Worm (Caenorhabditis elegans): Measurements from ENCODE around the gene nspe-1.

The nspe-1 gene

ce11 chrII:12617586-12617985 lies 3.1 kb downstream of the nspe-1 start, which contains the start of gene nspe-3:
Gene nspe-3, plus strand, starts transcription at chrII:12617886.
- no peak for TF ChIP-seq unc-62 (GFP tag; optimal IDR thresholded peaks at IDR 0.05)
- no peak for TF ChIP-seq ceh-83 (GFP tag; optimal IDR thresholded peaks at IDR 0.05)
- no peak for TF ChIP-seq nhr-28 (tag; optimal IDR thresholded peaks at IDR 0.05)
- no peak for TF ChIP-seq nhr-12 (tag; optimal IDR thresholded peaks at IDR 0.05)
- no peak for TF ChIP-seq sem-2 (GFP tag; optimal IDR thresholded peaks at IDR 0.05)
- no peak for TF ChIP-seq flh-1 (GFP tag; optimal IDR thresholded peaks at IDR 0.05)
- TF ChIP-seq hlh-1 (tag; optimal IDR thresholded peaks at IDR 0.05) = no peak
- TF ChIP-seq elt-1 (tag; optimal IDR thresholded peaks at IDR 0.05; ENCODE audit: borderline replicate concordance, insufficient read depth) = no peak

- TF ChIP-seq tbx-8 (GFP tag; optimal IDR thresholded peaks at IDR 0.05) = no peak
- TF ChIP-seq unc-39 (tag; optimal IDR thresholded peaks at IDR 0.05) = no peak
- TF ChIP-seq lin-13 (tag; optimal IDR thresholded peaks at IDR 0.05) = no peak
- no peak for TF ChIP-seq ceh-43 (GFP tag; optimal IDR thresholded peaks at IDR 0.05)
- no peak for TF ChIP-seq pha-4 (tag; optimal IDR thresholded peaks at IDR 0.05)
- TF ChIP-seq sem-2 (GFP tag; optimal IDR thresholded peaks at IDR 0.05) = no peak
- no peak for TF ChIP-seq lsy-2 (tag; optimal IDR thresholded peaks at IDR 0.05)
Measured at ce11 chrII:12616081-12616480, 4.6 kb downstream of the nspe-1 start, which contains the start of gene nspe-6. Gene nspe-6, minus strand, starts transcription at chrII:12616181.

- no peak for TF ChIP-seq ces-1 (GFP tag; optimal IDR thresholded peaks at IDR 0.05)
- no peak for TF ChIP-seq ceh-43 (GFP tag; optimal IDR thresholded peaks at IDR 0.05)
- TF ChIP-seq mab-5 (tag; optimal IDR thresholded peaks at IDR 0.05) = no peak
- no peak for TF ChIP-seq lin-13 (tag; optimal IDR thresholded peaks at IDR 0.05)
- TF ChIP-seq ceh-83 (GFP tag; optimal IDR thresholded peaks at IDR 0.05) = no peak
- no peak for TF ChIP-seq ceh-39 (tag; optimal IDR thresholded peaks at IDR 0.05)
- TF ChIP-seq lin-32 (GFP tag; optimal IDR thresholded peaks at IDR 0.05) = no peak
- TF ChIP-seq sptf-1 (tag; optimal IDR thresholded peaks at IDR 0.05) = no peak
- no peak for TF ChIP-seq pha-4 (tag; optimal IDR thresholded peaks at IDR 0.05)
- no peak for TF ChIP-seq blmp-1 (tag; optimal IDR thresholded peaks at IDR 0.05)
- no peak for TF ChIP-seq snpc-4 (tag; optimal IDR thresholded peaks at IDR 0.05)
- no peak for TF ChIP-seq nhr-237 (tag; optimal IDR thresholded peaks at IDR 0.05)
- no peak for TF ChIP-seq unc-62 (GFP tag; optimal IDR thresholded peaks at IDR 0.05)
- TF ChIP-seq M03D4.4 (tag; optimal IDR thresholded peaks at IDR 0.05) = no peak
Measured at ce11 chrII:12615413-12615812, 5.3 kb downstream of the nspe-1 start.

- TF ChIP-seq elt-1 (tag; optimal IDR thresholded peaks at IDR 0.05; ENCODE audit: borderline replicate concordance, insufficient read depth) (no peak), bed-3 (GFP tag; optimal IDR thresholded peaks at IDR 0.05) (no peak), ceh-39 (tag; optimal IDR thresholded peaks at IDR 0.05) (no peak), ceh-83 (GFP tag; optimal IDR thresholded peaks at IDR 0.05) (no peak)
Measured at ce11 chrII:12612218-12612617, 8.4 kb downstream of the nspe-1 start, which contains the start of gene nspe-4. Gene nspe-4, plus strand, starts transcription at chrII:12612518.

ce11 chrII:12608653-12609052 lies 12.0 kb downstream of the nspe-1 start, which contains the start of gene Y38E10A.9:
Gene Y38E10A.9, plus strand, starts transcription at chrII:12608953.
- TF ChIP-seq drap-1 (GFP tag; optimal IDR thresholded peaks at IDR 0.05) (no peak), sem-2 (GFP tag; optimal IDR thresholded peaks at IDR 0.05) (no peak), mls-2 (tag; optimal IDR thresholded peaks at IDR 0.05) (no peak), pha-4 (tag; optimal IDR thresholded peaks at IDR 0.05) (no peak), elt-1 (tag; optimal IDR thresholded peaks at IDR 0.05; ENCODE audit: borderline replicate concordance, insufficient read depth) (no peak), snpc-4 (tag; optimal IDR thresholded peaks at IDR 0.05) (no peak), cnd-1 (tag; optimal IDR thresholded peaks at IDR 0.05) (no peak), blmp-1 (tag; optimal IDR thresholded peaks at IDR 0.05) (no peak), lin-32 (GFP tag; optimal IDR thresholded peaks at IDR 0.05) (no peak), lin-13 (tag; optimal IDR thresholded peaks at IDR 0.05) (no peak), tbx-8 (GFP tag; optimal IDR thresholded peaks at IDR 0.05) (no peak), M03D4.4 (tag; optimal IDR thresholded peaks at IDR 0.05) (no peak), unc-62 (GFP tag; optimal IDR thresholded peaks at IDR 0.05) (no peak), lsy-2 (tag; optimal IDR thresholded peaks at IDR 0.05) (no peak), nhr-12 (tag; optimal IDR thresholded peaks at IDR 0.05) (no peak), sptf-1 (tag; optimal IDR thresholded peaks at IDR 0.05) (no peak), flh-1 (GFP tag; optimal IDR thresholded peaks at IDR 0.05) (no peak), nhr-76 (tag; optimal IDR thresholded peaks at IDR 0.05) (no peak)

- no peak for TF ChIP-seq tbx-8 (GFP tag; optimal IDR thresholded peaks at IDR 0.05)
- no peak for TF ChIP-seq mls-2 (tag; optimal IDR thresholded peaks at IDR 0.05)
- TF ChIP-seq unc-120 (tag; optimal IDR thresholded peaks at IDR 0.05; ENCODE audit: poor library complexity, severe bottlenecking) = no peak
- no peak for TF ChIP-seq nhr-12 (tag; optimal IDR thresholded peaks at IDR 0.05)
Measured at ce11 chrII:12606900-12607299, 13.8 kb downstream of the nspe-1 start, which contains the start of gene Y38E10A.8. Gene Y38E10A.8, plus strand, starts transcription at chrII:12607200.

Data from whole organism, mixed stage, embryonic.